Worm (Caenorhabditis elegans) whole organism, L3 larva: ENCODE measurements around the gene Y37E11B.2.
A peak's percentile ranks its signal among the peaks of the same experiment; 100 is the strongest.

Source experiments
- R02D3.7 ChIP-seq: fragments of 150-350 bp; optimal IDR thresholded peaks from 2 replicates; lab custom pipeline; 2014; ENCODE audit warnings: missing biosample characterization, missing genetic modification characterization
- aly-2 ChIP-seq: fragments of 150-350 bp; optimal IDR thresholded peaks from 2 replicates; lab custom pipeline; 2014; ENCODE audit warnings: missing biosample characterization, missing genetic modification characterization
- ama-1 ChIP-seq: fragments of 150-350 bp; optimal IDR thresholded peaks from 2 replicates; lab custom pipeline; 2018
- ceh-16 ChIP-seq: sonication (generic microtip); optimal IDR thresholded peaks from 2 replicates; lab custom pipeline; 2017; ENCODE audit warnings: missing biosample characterization, missing genetic modification characterization
- ceh-82 ChIP-seq: fragments of 150-350 bp; optimal IDR thresholded peaks from 2 replicates; lab custom pipeline; 2014; ENCODE audit warnings: missing biosample characterization, missing genetic modification characterization
- ceh-9 ChIP-seq: sonication (generic microtip); optimal IDR thresholded peaks from 2 replicates; lab custom pipeline; 2018; ENCODE audit warnings: missing biosample characterization, missing genetic modification characterization
- daf-12 ChIP-seq: fragments of 150-350 bp; optimal IDR thresholded peaks from 2 replicates; lab custom pipeline; 2014; ENCODE audit warnings: missing biosample characterization, missing genetic modification reagents, missing genetic modification characterization
- egl-5 ChIP-seq: fragments of 150-350 bp; optimal IDR thresholded peaks from 2 replicates; lab custom pipeline; 2017; ENCODE audit warnings: missing biosample characterization, missing genetic modification reagents, missing genetic modification characterization, inconsistent platforms
- elt-2 ChIP-seq: sonication (generic microtip); optimal IDR thresholded peaks from 2 replicates; lab custom pipeline; 2016; ENCODE audit warnings: missing genetic modification reagents, mild to moderate bottlenecking, missing genetic modification characterization, missing compliant biosample characterization
- fkh-10 ChIP-seq: sonication (generic microtip); optimal IDR thresholded peaks from 2 replicates; lab custom pipeline; 2017; ENCODE audit warnings: missing biosample characterization, missing genetic modification reagents, missing genetic modification characterization
- fkh-2 ChIP-seq: fragments of 150-350 bp; optimal IDR thresholded peaks from 2 replicates; lab custom pipeline; 2014; ENCODE audit warnings: missing biosample characterization, missing genetic modification reagents, missing genetic modification characterization
- fos-1 ChIP-seq: fragments of 150-350 bp; optimal IDR thresholded peaks from 2 replicates; lab custom pipeline; 2014; ENCODE audit warnings: missing biosample characterization, missing genetic modification characterization
- hmg-11 ChIP-seq: sonication (generic microtip); optimal IDR thresholded peaks from 2 replicates; lab custom pipeline; 2016; ENCODE audit warnings: missing genetic modification characterization, missing compliant biosample characterization
- jun-1 ChIP-seq: fragments of 150-350 bp; optimal IDR thresholded peaks from 2 replicates; lab custom pipeline; 2014; ENCODE audit warnings: missing biosample characterization, missing genetic modification reagents, missing genetic modification characterization
- lin-15B ChIP-seq: fragments of 150-350 bp; optimal IDR thresholded peaks from 2 replicates; lab custom pipeline; 2014; ENCODE audit warnings: missing biosample characterization, missing genetic modification characterization
- lin-39 ChIP-seq: fragments of 150-350 bp; optimal IDR thresholded peaks from 2 replicates; lab custom pipeline; 2018; ENCODE audit warnings: missing biosample characterization, missing genetic modification reagents, missing genetic modification characterization
- lsy-12 ChIP-seq: sonication (generic microtip); optimal IDR thresholded peaks from 2 replicates; lab custom pipeline; 2016; ENCODE audit warnings: mild to moderate bottlenecking, missing genetic modification characterization, missing compliant biosample characterization
- mdl-1 ChIP-seq: fragments of 150-350 bp; optimal IDR thresholded peaks from 2 replicates; lab custom pipeline; 2014; ENCODE audit warnings: missing biosample characterization, missing genetic modification characterization
- nfya-1 ChIP-seq: sonication (generic microtip); optimal IDR thresholded peaks from 2 replicates; lab custom pipeline; 2017; ENCODE audit warnings: missing genetic modification characterization, mild to moderate bottlenecking, missing compliant biosample characterization, antibody characterized with exemption, moderate library complexity; ENCODE audit not compliant: insufficient read depth
- nhr-11 ChIP-seq: fragments of 150-350 bp; optimal IDR thresholded peaks from 2 replicates; lab custom pipeline; 2014; ENCODE audit warnings: missing biosample characterization, missing genetic modification characterization
- nhr-12 ChIP-seq: fragments of 150-350 bp; optimal IDR thresholded peaks from 2 replicates; lab custom pipeline; 2014; ENCODE audit warnings: missing biosample characterization, missing genetic modification characterization
- nhr-23 ChIP-seq: fragments of 150-350 bp; optimal IDR thresholded peaks from 2 replicates; lab custom pipeline; 2014; ENCODE audit warnings: missing biosample characterization, missing genetic modification reagents, missing genetic modification characterization
- nhr-237 ChIP-seq: fragments of 150-350 bp; optimal IDR thresholded peaks from 2 replicates; lab custom pipeline; 2014; ENCODE audit warnings: missing biosample characterization, missing genetic modification characterization
- nhr-25 ChIP-seq: sonication (generic microtip); optimal IDR thresholded peaks from 2 replicates; lab custom pipeline; 2017; ENCODE audit warnings: missing biosample characterization, missing genetic modification characterization
- nhr-28 ChIP-seq: fragments of 150-350 bp; optimal IDR thresholded peaks from 2 replicates; lab custom pipeline; 2014; ENCODE audit warnings: missing biosample characterization, missing genetic modification characterization
- nhr-43 ChIP-seq: sonication (generic microtip); optimal IDR thresholded peaks from 2 replicates; lab custom pipeline; 2016; ENCODE audit warnings: mild to moderate bottlenecking, missing genetic modification characterization, missing compliant biosample characterization; ENCODE audit not compliant: poor library complexity, severe bottlenecking
- nhr-67 ChIP-seq: fragments of 150-350 bp; optimal IDR thresholded peaks from 2 replicates; lab custom pipeline; 2014; ENCODE audit warnings: missing biosample characterization, missing genetic modification characterization
- nhr-76 ChIP-seq: fragments of 150-350 bp; sonication (generic microtip); optimal IDR thresholded peaks from 5 replicates; lab custom pipeline; 2014; ENCODE audit warnings: missing biosample characterization, missing genetic modification characterization
- pha-4 ChIP-seq: fragments of 150-350 bp; optimal IDR thresholded peaks from 2 replicates; lab custom pipeline; 2014; ENCODE audit warnings: missing biosample characterization, missing genetic modification reagents, missing genetic modification characterization
- pqm-1 ChIP-seq: fragments of 150-350 bp; optimal IDR thresholded peaks from 2 replicates; lab custom pipeline; 2017; ENCODE audit warnings: missing biosample characterization, missing genetic modification characterization, inconsistent platforms
- sea-2 ChIP-seq: fragments of 150-350 bp; sonication (generic microtip); optimal IDR thresholded peaks from 4 replicates; lab custom pipeline; 2014; ENCODE audit warnings: missing biosample characterization, missing genetic modification reagents, missing genetic modification characterization
- skn-1 ChIP-seq: fragments of 150-350 bp; optimal IDR thresholded peaks from 2 replicates; lab custom pipeline; 2014; ENCODE audit warnings: missing biosample characterization, missing genetic modification characterization
- snpc-4 ChIP-seq: fragments of 150-350 bp; optimal IDR thresholded peaks from 2 replicates; lab custom pipeline; 2014; ENCODE audit warnings: missing biosample characterization, missing genetic modification characterization
- tbx-2 ChIP-seq: sonication (generic microtip); optimal IDR thresholded peaks from 2 replicates; lab custom pipeline; 2016; ENCODE audit warnings: mild to moderate bottlenecking, missing genetic modification characterization, missing compliant biosample characterization
- unc-39 ChIP-seq: sonication (generic microtip); optimal IDR thresholded peaks from 4 replicates; lab custom pipeline; 2017; ENCODE audit warnings: missing biosample characterization, missing genetic modification characterization
- unc-62 ChIP-seq: fragments of 150-350 bp; sonication (generic microtip); optimal IDR thresholded peaks from 4 replicates; lab custom pipeline; 2014; ENCODE audit warnings: missing biosample characterization, missing genetic modification reagents, missing genetic modification characterization

Y37E11B.2 gene

ce11 chrIV:3611845-3612244 is 33.6 kb downstream of the Y37E11B.2 start (continued):
- TF ChIP-seq hmg-11 (tag; lab: Kevin White, UChicago) (no peak), ceh-9 (no peak), elt-2 (tag; lab: Kevin White, UChicago) (peak; percentile 100), fkh-2 (tag; lab: Kevin White, UChicago) (no peak), ceh-16 (tag; lab: Kevin White, UChicago) (no peak), ceh-82 (tag; lab: Kevin White, UChicago) (no peak), nhr-237 (tag; lab: Kevin White, UChicago) (no peak), unc-39 (tag; lab: Kevin White, UChicago) (no peak), nhr-12 (tag; lab: Kevin White, UChicago) (no peak), daf-12 (no peak), nhr-28 (tag; lab: Kevin White, UChicago) (no peak), nhr-23 (tag; lab: Kevin White, UChicago) (no peak), egl-5 (tag; lab: Kevin White, UChicago) (no peak), unc-62 (no peak), nhr-76 (tag; lab: Kevin White, UChicago) (no peak), mdl-1 (peak; percentile 43), R02D3.7 (no peak), ama-1 (lab: Kevin White, UChicago) (no peak)

ce11 chrIV:3613022-3613605 is 34.9 kb downstream of the Y37E11B.2 start, which contains the start of gene ltah-1.2:
Gene ltah-1.2, minus strand, starts transcription at chrIV:3613072.
- TF ChIP-seq daf-12, result no peak
- no peak for TF ChIP-seq unc-39 (tag; lab: Kevin White, UChicago)
- no peak for TF ChIP-seq ceh-16 (tag; lab: Kevin White, UChicago)
- TF ChIP-seq nhr-67 (tag; lab: Kevin White, UChicago), result no peak
- TF ChIP-seq pha-4, result no peak
- TF ChIP-seq fkh-10, result no peak
- TF ChIP-seq mdl-1, result no peak
- TF ChIP-seq snpc-4 (tag; lab: Kevin White, UChicago), result no peak
- peak; percentile 90 for TF ChIP-seq elt-2 (tag; lab: Kevin White, UChicago)
- no peak for TF ChIP-seq nhr-237 (tag; lab: Kevin White, UChicago)
- TF ChIP-seq nfya-1 (tag; lab: Kevin White, UChicago), result peak; percentile 38
- no peak for TF ChIP-seq fos-1 (tag; lab: Kevin White, UChicago)
- no peak for TF ChIP-seq tbx-2 (tag; lab: Kevin White, UChicago)
- peak; percentile 43 for TF ChIP-seq pqm-1 (tag; lab: Kevin White, UChicago)
- TF ChIP-seq lsy-12 (tag; lab: Kevin White, UChicago), result no peak
- TF ChIP-seq nhr-25 (tag; lab: Kevin White, UChicago), result no peak
- TF ChIP-seq nhr-43, result no peak

ce11 chrIV:3618719-3619118 is 40.5 kb downstream of the Y37E11B.2 start:
- TF ChIP-seq R02D3.7, result no peak
- no peak for TF ChIP-seq lin-15B (tag; lab: Kevin White, UChicago)
- no peak for TF ChIP-seq mdl-1
- TF ChIP-seq sea-2, result no peak

ce11 chrIV:3621805-3622355 is 43.6 kb downstream of the Y37E11B.2 start:
- TF ChIP-seq nhr-25 (tag; lab: Kevin White, UChicago), result no peak
- TF ChIP-seq ceh-16 (tag; lab: Kevin White, UChicago), result no peak
- no peak for TF ChIP-seq nhr-11
- TF ChIP-seq nfya-1 (tag; lab: Kevin White, UChicago), result no peak
- TF ChIP-seq, all 47 proteins: peak for 0

ce11 chrIV:3624597-3624996 is 46.3 kb downstream of the Y37E11B.2 start, which contains the start of the genes cha-1 and unc-17:
Gene cha-1, minus strand, starts transcription at chrIV:3624697.
Gene unc-17, minus strand, starts transcription at chrIV:3624699.
- TF ChIP-seq jun-1 (tag; lab: Kevin White, UChicago) (no peak), aly-2 (tag; lab: Kevin White, UChicago) (no peak), lin-15B (tag; lab: Kevin White, UChicago) (no peak), tbx-2 (tag; lab: Kevin White, UChicago) (no peak), skn-1 (tag; lab: Kevin White, UChicago) (no peak), egl-5 (tag; lab: Kevin White, UChicago) (no peak), fos-1 (tag; lab: Kevin White, UChicago) (no peak), nhr-12 (tag; lab: Kevin White, UChicago) (no peak), ama-1 (lab: Kevin White, UChicago) (no peak), daf-12 (no peak), unc-62 (no peak), lin-39 (tag; lab: Kevin White, UChicago) (no peak)
